Fruit fly (Drosophila melanogaster): ENCODE results near the gene stumps.
A peak's percentile ranks its signal among the peaks of the same experiment; 100 is the strongest.

The stumps gene

DNA sequence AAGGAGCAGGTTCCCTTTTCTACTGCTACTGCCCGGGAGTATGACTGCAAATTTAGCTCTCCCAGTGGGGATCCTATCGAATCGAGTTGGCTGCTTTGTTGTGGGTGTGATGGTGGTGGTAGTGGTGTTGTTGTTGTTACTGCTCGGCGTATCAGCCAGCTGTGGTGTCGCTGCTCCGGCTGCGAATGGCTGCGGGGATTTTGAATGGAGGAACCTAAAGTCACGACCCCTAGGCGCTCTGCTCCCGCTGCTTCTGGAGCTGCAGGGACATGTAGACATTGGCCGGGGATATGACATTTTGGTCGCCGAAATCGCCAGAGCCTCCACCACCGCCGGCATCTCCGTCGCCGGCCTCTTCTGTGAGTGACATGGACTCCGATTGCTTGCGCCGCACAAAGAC is 49.8 kb downstream of the stumps start:
- TF ChIP-seq Rel (GFP tag; optimal IDR thresholded peaks at IDR 0.05), result no peak
- peak; percentile 56 for TF ChIP-seq Rel (tag; optimal IDR thresholded peaks at IDR 0.05)
- TF ChIP-seq dsf (GFP tag; optimal IDR thresholded peaks at IDR 0.05; ENCODE audit: borderline replicate concordance), result no peak

DNA sequence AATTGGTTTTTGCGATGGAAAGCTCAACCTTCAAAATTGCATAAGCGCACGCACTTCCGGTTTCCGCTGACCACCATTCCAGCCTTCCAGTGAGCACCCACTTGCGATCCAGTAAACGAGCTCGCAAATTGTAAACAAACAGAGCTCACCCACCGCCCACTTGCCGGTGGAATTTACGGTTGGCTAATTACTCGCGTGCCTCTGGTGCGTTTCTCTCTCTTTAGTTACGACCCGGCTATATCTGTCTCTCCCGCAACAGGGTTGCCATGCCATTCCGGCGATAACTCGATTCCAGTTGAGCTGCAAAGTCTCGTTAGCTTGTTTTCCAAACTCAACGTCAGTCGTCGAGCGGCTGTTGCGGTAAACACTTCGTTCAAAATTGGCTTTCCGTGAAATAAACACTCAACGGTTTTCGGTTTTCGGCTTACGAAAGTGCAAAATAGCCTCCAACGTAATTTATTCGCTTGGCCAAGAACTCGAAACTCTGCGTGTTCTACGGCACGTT is 53.2 kb downstream of the stumps start, which contains the start of gene Cad88C:
Gene Cad88C (plus strand): TSS at position 360 of the 505 bp plus-strand sequence.
- TF ChIP-seq OdsH (GFP tag; optimal IDR thresholded peaks at IDR 0.05), result no peak
- TF ChIP-seq Vsx2 (GFP tag; optimal IDR thresholded peaks at IDR 0.05; ENCODE audit: partially characterized antibody), result peak; percentile 41

DNA sequence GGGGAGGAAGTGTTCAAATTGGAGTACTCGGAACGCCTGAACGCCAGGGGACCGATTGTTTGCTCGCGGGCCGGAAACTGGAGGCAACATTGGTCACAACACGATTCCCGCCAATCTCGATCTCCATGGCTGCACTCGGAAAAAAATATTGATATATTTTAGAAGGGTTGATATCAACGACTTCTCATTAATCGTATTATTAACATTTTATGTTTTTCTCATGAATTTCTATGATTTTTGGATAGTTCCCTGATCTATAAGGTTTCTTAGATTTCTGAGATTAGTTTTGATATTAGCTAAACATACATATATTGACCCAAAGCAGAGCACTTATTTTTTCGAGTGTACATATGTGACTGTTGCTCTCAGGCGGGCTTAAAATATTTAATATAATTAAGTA is 54.9 kb downstream of the stumps start:
- TF ChIP-seq h (GFP tag; optimal IDR thresholded peaks at IDR 0.05), result no peak
- no peak for TF ChIP-seq usp (GFP tag; optimal IDR thresholded peaks at IDR 0.05)
- no peak for TF ChIP-seq Vsx2 (GFP tag; optimal IDR thresholded peaks at IDR 0.05; ENCODE audit: partially characterized antibody)
- no peak for TF ChIP-seq Myc (optimal IDR thresholded peaks at IDR 0.05)
- no peak for TF ChIP-seq OdsH (GFP tag; optimal IDR thresholded peaks at IDR 0.05)
- TF ChIP-seq sage (GFP tag; optimal IDR thresholded peaks at IDR 0.05), result no peak
- no peak for TF ChIP-seq Jra (GFP tag; optimal IDR thresholded peaks at IDR 0.05)
- no peak for TF ChIP-seq fru (GFP tag; optimal IDR thresholded peaks at IDR 0.05)
- TF ChIP-seq ey (GFP tag; optimal IDR thresholded peaks at IDR 0.05), result no peak
- no peak for TF ChIP-seq N (GFP tag; optimal IDR thresholded peaks at IDR 0.05)
- no peak for TF ChIP-seq Hr78 (GFP tag; optimal IDR thresholded peaks at IDR 0.05)
- TF ChIP-seq CG9705 (GFP tag; optimal IDR thresholded peaks at IDR 0.05), result no peak
- TF ChIP-seq dmrt93B (GFP tag; optimal IDR thresholded peaks at IDR 0.05), result no peak
- no peak for TF ChIP-seq jim (GFP tag; optimal IDR thresholded peaks at IDR 0.05)
- TF ChIP-seq Dif (GFP tag; optimal IDR thresholded peaks at IDR 0.05; ENCODE audit: partially characterized antibody), result no peak
- TF ChIP-seq Abd-B (GFP tag; optimal IDR thresholded peaks at IDR 0.05), result no peak
- TF ChIP-seq Rel (GFP tag; optimal IDR thresholded peaks at IDR 0.05), result no peak
- TF ChIP-seq Rel (tag; optimal IDR thresholded peaks at IDR 0.05), result no peak

DNA sequence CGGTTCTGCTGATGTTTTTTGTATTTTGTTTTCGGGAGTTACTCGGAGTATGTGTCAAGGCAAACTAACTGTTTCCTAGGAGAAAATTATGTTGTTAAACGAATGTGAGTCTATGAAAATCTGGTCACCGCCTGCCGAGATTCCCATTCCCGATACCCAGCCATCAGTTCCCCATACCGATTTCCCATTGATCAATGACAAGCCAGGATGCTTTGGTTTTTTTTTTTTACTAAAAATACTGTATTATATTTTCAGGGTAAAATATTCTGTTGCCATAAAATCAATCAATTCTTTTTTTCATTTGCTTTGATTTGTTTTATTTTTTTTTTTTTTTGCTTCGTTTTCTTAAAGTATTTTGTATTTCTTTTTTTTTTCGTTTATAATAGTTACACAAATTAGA is 65.4 kb downstream of the stumps start, which contains the start of gene CG7886:
Gene CG7886 (minus strand): TSS at position 101 of the 400 bp plus-strand sequence.
- no peak for TF ChIP-seq lola (GFP tag; optimal IDR thresholded peaks at IDR 0.05)
- no peak for TF ChIP-seq sv (GFP tag; optimal IDR thresholded peaks at IDR 0.05)
- TF ChIP-seq woc (GFP tag; optimal IDR thresholded peaks at IDR 0.05), result no peak
- TF ChIP-seq Myc (optimal IDR thresholded peaks at IDR 0.05), result no peak
- TF ChIP-seq Rel (GFP tag; optimal IDR thresholded peaks at IDR 0.05), result no peak
- no peak for TF ChIP-seq Rel (tag; optimal IDR thresholded peaks at IDR 0.05)
- TF ChIP-seq Hr83 (GFP tag; optimal IDR thresholded peaks at IDR 0.05; ENCODE audit: poor library complexity, severe bottlenecking), result no peak
- TF ChIP-seq Abd-B (GFP tag; optimal IDR thresholded peaks at IDR 0.05), result no peak
- TF ChIP-seq tai (GFP tag; optimal IDR thresholded peaks at IDR 0.05), result no peak
- no peak for TF ChIP-seq sage (GFP tag; optimal IDR thresholded peaks at IDR 0.05)
- TF ChIP-seq Jra (GFP tag; optimal IDR thresholded peaks at IDR 0.05), result no peak
- no peak for TF ChIP-seq dmrt93B (GFP tag; optimal IDR thresholded peaks at IDR 0.05)
- no peak for TF ChIP-seq brk (GFP tag; optimal IDR thresholded peaks at IDR 0.05)

DNA sequence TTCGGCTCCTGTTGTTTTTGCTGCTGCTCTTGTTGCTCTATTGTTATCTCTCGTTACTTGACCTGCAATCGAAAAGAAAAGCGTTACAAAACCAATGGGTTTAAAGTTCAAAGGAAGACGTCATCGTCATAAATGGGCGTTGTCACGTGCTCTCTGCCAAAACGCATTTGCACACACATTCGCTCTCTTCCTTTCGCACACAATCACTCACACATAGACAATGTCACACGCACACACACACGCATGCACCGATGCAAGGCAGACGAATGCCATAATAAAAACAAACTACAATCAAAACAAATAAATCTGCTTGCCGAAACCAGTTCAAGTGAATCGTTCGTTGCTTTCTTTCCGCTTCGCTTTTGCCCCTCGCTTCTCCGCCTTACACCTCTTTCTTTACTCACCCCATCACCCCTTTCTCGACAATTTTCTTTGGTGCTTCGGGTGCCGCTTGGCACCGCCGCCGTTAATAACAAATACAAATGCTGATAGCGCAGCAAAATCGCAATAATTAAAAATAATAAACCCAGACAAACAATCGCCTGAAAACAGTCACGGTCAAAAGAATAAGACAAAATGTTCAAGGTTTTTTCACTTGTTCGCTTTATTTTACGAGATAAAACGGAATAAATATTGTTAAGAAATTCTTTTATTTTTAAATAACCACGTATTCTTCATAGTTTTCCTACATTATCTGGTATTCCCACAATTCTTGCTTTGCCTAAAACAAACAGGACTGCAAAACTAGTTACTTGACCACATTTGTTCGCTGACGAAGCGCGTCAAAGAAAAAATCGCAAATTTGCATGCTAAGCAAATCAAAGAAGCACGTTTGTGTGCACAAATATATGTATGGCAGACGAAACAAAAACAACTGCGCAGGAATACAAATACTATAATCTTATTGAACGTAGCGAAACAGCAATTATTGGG is 72.6 kb downstream of the stumps start:
- TF ChIP-seq Hr83 (GFP tag; optimal IDR thresholded peaks at IDR 0.05; ENCODE audit: poor library complexity, severe bottlenecking) (peak; percentile 26), br (GFP tag; optimal IDR thresholded peaks at IDR 0.05) (peak; percentile 89), dl (GFP tag; optimal IDR thresholded peaks at IDR 0.05; ENCODE audit: insufficient read depth in 1 of 2, partially characterized antibody in 2 of 2) (peak in 1 of 2 experiments; percentile 16), lola (GFP tag; optimal IDR thresholded peaks at IDR 0.05) (no peak), CG32264 (GFP tag; optimal IDR thresholded peaks at IDR 0.05) (peak; percentile 74), Dfd (GFP tag; optimal IDR thresholded peaks at IDR 0.05) (no peak), HLH106 (tag; optimal IDR thresholded peaks at IDR 0.05) (peak; percentile 82), h (GFP tag; optimal IDR thresholded peaks at IDR 0.05) (peak; percentile 94), Hnf4 (GFP tag; optimal IDR thresholded peaks at IDR 0.05) (peak; percentile 83), ey (GFP tag; optimal IDR thresholded peaks at IDR 0.05) (peak; percentile 89), Vsx2 (GFP tag; optimal IDR thresholded peaks at IDR 0.05; ENCODE audit: partially characterized antibody) (peak; percentile 34), Rel (GFP tag; optimal IDR thresholded peaks at IDR 0.05) (peak; percentile 59), Rel (tag; optimal IDR thresholded peaks at IDR 0.05) (peak; percentile 27), OdsH (GFP tag; optimal IDR thresholded peaks at IDR 0.05) (peak; percentile 93), foxo (GFP tag; optimal IDR thresholded peaks at IDR 0.05) (peak; percentile 55 to 91), dmrt93B (GFP tag; optimal IDR thresholded peaks at IDR 0.05) (peak; percentile 75), dsf (GFP tag; optimal IDR thresholded peaks at IDR 0.05; ENCODE audit: borderline replicate concordance) (peak; percentile 61), tai (GFP tag; optimal IDR thresholded peaks at IDR 0.05) (peak; percentile 61), Myc (optimal IDR thresholded peaks at IDR 0.05) (no peak), N (GFP tag; optimal IDR thresholded peaks at IDR 0.05) (no peak), pan (optimal IDR thresholded peaks at IDR 0.05) (no peak), rgr (GFP tag; optimal IDR thresholded peaks at IDR 0.05) (peak; percentile 93), fru (GFP tag; optimal IDR thresholded peaks at IDR 0.05) (peak; percentile 88), Dif (GFP tag; optimal IDR thresholded peaks at IDR 0.05; ENCODE audit: partially characterized antibody) (no peak), Jra (GFP tag; optimal IDR thresholded peaks at IDR 0.05) (peak; percentile 79), Mio (GFP tag; optimal IDR thresholded peaks at IDR 0.05) (no peak), Hr78 (GFP tag; optimal IDR thresholded peaks at IDR 0.05) (no peak), usp (GFP tag; optimal IDR thresholded peaks at IDR 0.05) (no peak), brk (GFP tag; optimal IDR thresholded peaks at IDR 0.05) (peak; percentile 82), jim (GFP tag; optimal IDR thresholded peaks at IDR 0.05) (no peak)

Data from whole organism, wandering third instar larva.